Worm (Caenorhabditis elegans) whole organism, young adult: ENCODE measurements around the gene srj-25.
A peak's percentile ranks its signal among the peaks of the same experiment; 100 is the strongest.

Experiments used
- B0035.1 ChIP-seq: sonication (generic microtip); optimal IDR thresholded peaks from 2 replicates; lab custom pipeline; 2016; ENCODE audit warnings: missing genetic modification characterization, mild to moderate bottlenecking, missing compliant biosample characterization, missing genotype, missing genetic modification reagents
- B0261.1 ChIP-seq: sonication (generic microtip); optimal IDR thresholded peaks from 2 replicates; lab custom pipeline; 2016; ENCODE audit warnings: mild to moderate bottlenecking, missing genetic modification characterization, moderate library complexity, missing compliant biosample characterization
- F22D6.2 ChIP-seq: sonication (generic microtip); optimal IDR thresholded peaks from 2 replicates; lab custom pipeline; 2016; ENCODE audit warnings: mild to moderate bottlenecking, missing genetic modification characterization, missing compliant biosample characterization
- F23B12.7 ChIP-seq: sonication (generic microtip); optimal IDR thresholded peaks from 2 replicates; lab custom pipeline; 2017; ENCODE audit warnings: missing genetic modification characterization, mild to moderate bottlenecking, missing compliant biosample characterization, antibody characterized with exemption, moderate library complexity; ENCODE audit not compliant: insufficient read depth
- F37B4.10 ChIP-seq: fragments of 200-800 bp; sonication (Bioruptor generic); IDR thresholded peaks from 2 replicates; pipeline ENCODE4 v1.3.6; 2022; ENCODE audit warnings: missing genetic modification characterization, missing compliant biosample characterization
- F52B5.7 ChIP-seq: sonication (generic microtip); optimal IDR thresholded peaks from 2 replicates; lab custom pipeline; 2016; ENCODE audit warnings: mild to moderate bottlenecking, missing genetic modification characterization, missing compliant biosample characterization
- F57C9.4 ChIP-seq: sonication (generic microtip); optimal IDR thresholded peaks from 2 replicates; lab custom pipeline; 2017; ENCODE audit warnings: mild to moderate bottlenecking, missing genetic modification characterization, missing compliant biosample characterization
- K11D2.4 ChIP-seq: fragments of 200-800 bp; sonication (Bioruptor generic); IDR thresholded peaks from 2 replicates; pipeline ENCODE4 v1.3.6; 2022; ENCODE audit warnings: missing genetic modification reagents, missing genetic modification characterization, missing compliant biosample characterization
- T07F8.4 ChIP-seq: sonication (generic microtip); optimal IDR thresholded peaks from 2 replicates; lab custom pipeline; 2016; ENCODE audit warnings: mild to moderate bottlenecking, missing genetic modification characterization, moderate library complexity, missing compliant biosample characterization
- Y79H2A.3 ChIP-seq: fragments of 200-800 bp; sonication (Bioruptor generic); conservative IDR thresholded peaks from 2 replicates; pipeline ENCODE4 v1.3.6; 2022; ENCODE audit warnings: missing genetic modification reagents, missing genetic modification characterization, missing compliant biosample characterization
- atf-7 ChIP-seq: sonication (generic microtip); optimal IDR thresholded peaks from 2 replicates; lab custom pipeline; 2017; ENCODE audit warnings: mild to moderate bottlenecking, missing genetic modification characterization, missing compliant biosample characterization
- attf-3 ChIP-seq: fragments of 200-800 bp; sonication (Bioruptor generic); conservative IDR thresholded peaks from 2 replicates; pipeline ENCODE4 v1.3.6; 2022; ENCODE audit warnings: missing genetic modification reagents, missing genetic modification characterization, missing compliant biosample characterization
- bed-2 ChIP-seq: fragments of 200-800 bp; sonication (Bioruptor generic); IDR thresholded peaks from 2 replicates; pipeline ENCODE4 v1.3.6; 2022; ENCODE audit warnings: missing genetic modification reagents, missing genetic modification characterization, missing compliant biosample characterization
- ccch-3 ChIP-seq: fragments of 200-800 bp; sonication (Bioruptor generic); optimal IDR thresholded peaks from 2 replicates; lab custom pipeline; 2018; ENCODE audit warnings: mild to moderate bottlenecking, missing genetic modification characterization, missing compliant biosample characterization
- ceh-58 ChIP-seq: fragments of 200-800 bp; sonication (Bioruptor generic); IDR thresholded peaks from 2 replicates; pipeline ENCODE4 v1.3.6; 2022; ENCODE audit warnings: missing genetic modification characterization, missing compliant biosample characterization
- die-1 ChIP-seq: sonication (generic microtip); optimal IDR thresholded peaks from 2 replicates; lab custom pipeline; 2016; ENCODE audit warnings: missing genotype, mild to moderate bottlenecking, missing genetic modification characterization, missing compliant biosample characterization
- dpff-1 ChIP-seq: sonication (generic microtip); optimal IDR thresholded peaks from 2 replicates; lab custom pipeline; 2017; ENCODE audit warnings: mild to moderate bottlenecking, missing genetic modification characterization, missing compliant biosample characterization
- dpl-1 ChIP-seq: fragments of 150-350 bp; optimal IDR thresholded peaks from 2 replicates; lab custom pipeline; 2014; ENCODE audit warnings: missing biosample characterization, missing genetic modification reagents, missing genetic modification characterization
- efl-1 ChIP-seq: fragments of 150-350 bp; optimal IDR thresholded peaks from 2 replicates; lab custom pipeline; 2014; ENCODE audit warnings: missing biosample characterization, missing genetic modification reagents, missing genetic modification characterization
- egrh-3 ChIP-seq: fragments of 200-800 bp; sonication (Bioruptor generic); IDR thresholded peaks from 2 replicates; pipeline ENCODE4 v1.3.6; 2022; ENCODE audit warnings: missing genetic modification reagents, missing genetic modification characterization, missing compliant biosample characterization
- fkh-3 ChIP-seq: sonication (generic microtip); optimal IDR thresholded peaks from 2 replicates; lab custom pipeline; 2016; ENCODE audit warnings: mild to moderate bottlenecking, missing genetic modification characterization, missing compliant biosample characterization
- gei-17 ChIP-seq: fragments of 200-800 bp; sonication (Bioruptor generic); optimal IDR thresholded peaks from 2 replicates; lab custom pipeline; 2018; ENCODE audit warnings: mild to moderate bottlenecking, missing genetic modification characterization, missing compliant biosample characterization
- hmg-20 ChIP-seq: fragments of 200-800 bp; sonication (Bioruptor generic); IDR thresholded peaks from 2 replicates; pipeline ENCODE4 v1.3.6; 2022; ENCODE audit warnings: missing genetic modification reagents, missing genetic modification characterization, missing compliant biosample characterization
- hsf-1 ChIP-seq: fragments of 200-800 bp; sonication (Bioruptor generic); IDR thresholded peaks from 2 replicates; pipeline ENCODE4 v1.3.6; 2022; ENCODE audit warnings: missing genetic modification reagents, missing genetic modification characterization, missing compliant biosample characterization
- lag-1 ChIP-seq: fragments of 200-800 bp; sonication (Bioruptor generic); IDR thresholded peaks from 2 replicates; pipeline ENCODE4 v1.3.6; 2022; ENCODE audit warnings: missing genetic modification reagents, missing genetic modification characterization, missing compliant biosample characterization
- let-526 ChIP-seq: fragments of 200-800 bp; sonication (Bioruptor generic); IDR thresholded peaks from 2 replicates; pipeline ENCODE4 v1.3.6; 2022; ENCODE audit warnings: missing genetic modification reagents, missing genetic modification characterization, missing compliant biosample characterization
- lin-26 ChIP-seq: fragments of 200-800 bp; sonication (Bioruptor generic); IDR thresholded peaks from 2 replicates; pipeline ENCODE4 v1.3.6; 2022; ENCODE audit warnings: missing genetic modification reagents, missing genetic modification characterization, missing compliant biosample characterization
- lin-35 ChIP-seq, 3 experiments: fragments of 150-350 bp in 2 of 3; sonication (generic microtip) in 1 of 3; optimal IDR thresholded peaks; 2 replicates each; lab custom pipeline; 2014 to 2018; ENCODE audit warnings: missing biosample characterization in 3 of 3, missing genetic modification characterization in 3 of 3, missing genetic modification reagents in 3 of 3
- lir-1 ChIP-seq: fragments of 200-800 bp; sonication (Bioruptor generic); conservative IDR thresholded peaks from 2 replicates; pipeline ENCODE4 v1.3.6; 2022; ENCODE audit warnings: missing genetic modification reagents, missing genetic modification characterization, missing compliant biosample characterization
- madf-10 ChIP-seq: sonication (generic microtip); optimal IDR thresholded peaks from 2 replicates; lab custom pipeline; 2016; ENCODE audit warnings: mild to moderate bottlenecking, missing genetic modification characterization, missing compliant biosample characterization
- madf-8 ChIP-seq: fragments of 200-800 bp; sonication (Bioruptor generic); conservative IDR thresholded peaks from 2 replicates; pipeline ENCODE4 v1.3.6; 2022; ENCODE audit warnings: missing genetic modification reagents, missing genetic modification characterization, missing compliant biosample characterization
- mcd-1 ChIP-seq: fragments of 200-800 bp; sonication (Bioruptor generic); IDR thresholded peaks from 2 replicates; pipeline ENCODE4 v1.3.6; 2022; ENCODE audit warnings: missing genetic modification reagents, missing genetic modification characterization, missing compliant biosample characterization
- mel-28 ChIP-seq: sonication (generic microtip); optimal IDR thresholded peaks from 2 replicates; lab custom pipeline; 2016; ENCODE audit warnings: borderline replicate concordance, mild to moderate bottlenecking, missing genetic modification characterization, missing compliant biosample characterization
- mes-4 ChIP-seq: sonication (generic microtip); optimal IDR thresholded peaks from 2 replicates; lab custom pipeline; 2016; ENCODE audit warnings: missing genotype, missing genetic modification characterization, missing compliant biosample characterization
- nhr-179 ChIP-seq: sonication (generic microtip); optimal IDR thresholded peaks from 2 replicates; lab custom pipeline; 2016; ENCODE audit warnings: mild to moderate bottlenecking, missing genetic modification characterization, missing compliant biosample characterization
- nhr-90 ChIP-seq: sonication (generic microtip); optimal IDR thresholded peaks from 2 replicates; lab custom pipeline; 2016; ENCODE audit warnings: missing genotype, mild to moderate bottlenecking, missing genetic modification characterization, missing compliant biosample characterization
- rcor-1 ChIP-seq: fragments of 200-800 bp; sonication (Bioruptor generic); IDR thresholded peaks from 2 replicates; pipeline ENCODE4 v1.3.6; 2022; ENCODE audit warnings: missing genetic modification reagents, missing genetic modification characterization, missing compliant biosample characterization
- sdz-38 ChIP-seq: sonication (generic microtip); optimal IDR thresholded peaks from 2 replicates; lab custom pipeline; 2016; ENCODE audit warnings: missing genotype, missing genetic modification characterization, missing compliant biosample characterization
- sptf-2 ChIP-seq: fragments of 200-800 bp; sonication (Bioruptor generic); optimal IDR thresholded peaks from 2 replicates; lab custom pipeline; 2018; ENCODE audit warnings: mild to moderate bottlenecking, missing genetic modification characterization, missing compliant biosample characterization
- unc-62 ChIP-seq: fragments of 150-350 bp; optimal IDR thresholded peaks from 2 replicates; lab custom pipeline; 2014; ENCODE audit warnings: missing biosample characterization, missing genetic modification reagents, missing genetic modification characterization
- zfh-2 ChIP-seq: fragments of 200-800 bp; sonication (Bioruptor generic); conservative IDR thresholded peaks from 2 replicates; pipeline ENCODE4 v1.3.6; 2022; ENCODE audit warnings: missing genetic modification reagents, missing genetic modification characterization, missing compliant biosample characterization
- zim-3 ChIP-seq: sonication (generic microtip); optimal IDR thresholded peaks from 2 replicates; lab custom pipeline; 2017; ENCODE audit warnings: mild to moderate bottlenecking, missing genetic modification characterization, moderate library complexity, missing compliant biosample characterization
- ztf-18 ChIP-seq: sonication (generic microtip); optimal IDR thresholded peaks from 2 replicates; lab custom pipeline; 2016; ENCODE audit warnings: missing genotype, mild to moderate bottlenecking, missing genetic modification characterization, missing compliant biosample characterization
- ztf-25 ChIP-seq: fragments of 200-800 bp; sonication (Bioruptor generic); IDR thresholded peaks from 2 replicates; pipeline ENCODE4 v1.3.6; 2022; ENCODE audit warnings: missing genetic modification reagents, missing genetic modification characterization, missing compliant biosample characterization
- ztf-26 ChIP-seq: sonication (generic microtip); optimal IDR thresholded peaks from 2 replicates; lab custom pipeline; 2017; ENCODE audit warnings: missing genetic modification characterization, missing compliant biosample characterization
- ztf-28 ChIP-seq: fragments of 200-800 bp; sonication (Bioruptor generic); IDR thresholded peaks from 2 replicates; pipeline ENCODE4 v1.3.6; 2022; ENCODE audit warnings: missing genetic modification reagents, missing genetic modification characterization, missing compliant biosample characterization
- ztf-3 ChIP-seq: fragments of 200-800 bp; sonication (Bioruptor generic); optimal IDR thresholded peaks from 2 replicates; lab custom pipeline; 2018; ENCODE audit warnings: mild to moderate bottlenecking, missing genetic modification characterization, missing compliant biosample characterization

Gene srj-25

DNA sequence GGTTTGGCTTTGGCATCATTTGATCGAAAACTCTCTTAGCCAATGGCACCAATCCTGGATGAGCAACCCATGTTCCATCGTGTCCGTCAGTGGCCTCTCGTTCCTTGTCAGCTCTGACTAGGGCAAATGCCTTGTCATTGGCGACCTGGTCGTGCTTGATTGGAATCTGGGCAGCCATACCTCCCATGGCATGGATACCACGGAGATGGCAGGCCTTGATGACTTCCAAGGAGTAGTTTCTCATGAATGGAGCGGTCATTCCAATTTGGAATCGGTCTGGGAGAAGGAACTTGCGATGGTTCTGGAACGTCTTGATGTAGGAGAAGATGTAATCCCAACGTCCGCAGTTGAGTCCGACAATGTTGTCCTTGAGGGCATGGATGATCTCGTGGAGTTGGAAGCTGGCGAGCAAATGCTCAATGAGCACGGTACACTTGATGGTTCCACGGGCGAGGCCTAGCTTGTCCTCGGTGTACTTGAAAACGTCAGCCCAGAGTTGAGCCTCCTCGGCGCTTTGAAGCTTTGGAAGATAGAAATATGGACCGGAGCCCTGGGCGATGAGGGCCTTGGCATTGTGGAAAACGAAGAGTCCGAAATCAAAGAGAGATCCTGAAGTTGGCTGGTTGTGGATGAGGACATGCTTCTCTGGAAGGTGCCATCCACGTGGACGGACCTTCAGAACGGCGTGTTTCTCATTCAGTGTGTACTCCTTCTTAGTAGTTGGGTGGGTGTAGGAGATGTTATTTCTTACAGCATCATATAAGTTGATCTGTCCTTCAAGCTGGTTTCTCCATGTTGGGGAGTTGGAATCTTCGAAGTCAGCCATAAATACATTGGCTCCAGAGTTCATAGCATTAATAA, 10.9 kb downstream of the srj-25 start (continued):
- TF ChIP-seq let-526 (GFP tag; lab: Robert Waterston, UW) (no peak), fkh-3 (no peak), F57C9.4 (tag; lab: Kevin White, UChicago) (no peak), nhr-90 (tag; lab: Kevin White, UChicago) (no peak), lir-1 (GFP tag; lab: Robert Waterston, UW) (no peak), ztf-18 (no peak)

DNA sequence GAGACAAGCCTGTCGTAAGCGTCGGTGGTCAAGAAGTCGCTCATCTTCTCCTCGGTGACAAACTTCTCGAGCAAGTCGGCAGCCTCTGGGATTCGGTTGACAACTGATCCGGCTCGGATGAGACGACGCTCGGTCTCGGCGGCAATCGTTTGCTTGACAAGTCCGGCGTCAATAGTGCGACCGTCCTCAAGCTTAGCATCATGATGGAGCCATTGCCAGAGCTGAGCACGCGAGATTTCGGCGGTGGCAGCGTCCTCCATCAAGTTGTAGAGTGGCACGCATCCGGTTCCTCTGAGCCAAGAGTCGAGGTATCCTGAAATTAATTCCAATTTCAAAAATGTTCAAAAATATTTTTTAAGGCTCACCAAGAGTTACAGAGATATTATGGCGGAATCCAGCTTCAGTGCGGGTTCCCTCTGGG, 11.6 kb downstream of the srj-25 start:
- TF ChIP-seq lin-35 (GFP tag; optimal IDR thresholded peaks at IDR 0.05; lab: Kevin White, UChicago) (peak in 1 of 3 experiments; percentile 43), F52B5.7 (tag; lab: Kevin White, UChicago) (no peak), ztf-25 (GFP tag; lab: Robert Waterston, UW) (no peak), Y79H2A.3 (no peak), ceh-58 (GFP tag; lab: Robert Waterston, UW) (no peak), ztf-3 (GFP tag; lab: Kevin White, UChicago) (no peak), let-526 (GFP tag; lab: Robert Waterston, UW) (no peak), mel-28 (no peak), zfh-2 (peak; percentile 75), F23B12.7 (no peak), hmg-20 (GFP tag; lab: Robert Waterston, UW) (no peak), nhr-179 (tag; lab: Kevin White, UChicago) (no peak), ccch-3 (GFP tag; lab: Kevin White, UChicago) (peak; percentile 28), zim-3 (tag; lab: Kevin White, UChicago) (peak; percentile 54), egrh-3 (GFP tag; lab: Robert Waterston, UW) (peak; percentile 62; the same call in 1 of the 2 replicates), rcor-1 (GFP tag; lab: Robert Waterston, UW) (no peak), mcd-1 (no peak), unc-62 (no peak), F22D6.2 (no peak), efl-1 (no peak), atf-7 (tag; lab: Kevin White, UChicago) (no peak), B0261.1 (tag; lab: Kevin White, UChicago) (no peak), dpff-1 (tag; lab: Kevin White, UChicago) (no peak), dpl-1 (no peak), hsf-1 (no peak; the same call in 1 of the 2 replicates), nhr-90 (tag; lab: Kevin White, UChicago) (peak; percentile 18), T07F8.4 (tag; lab: Kevin White, UChicago) (no peak), attf-3 (no peak), gei-17 (GFP tag; lab: Kevin White, UChicago) (no peak), F37B4.10 (no peak), ztf-26 (tag; lab: Kevin White, UChicago) (no peak), lag-1 (GFP tag; lab: Robert Waterston, UW) (no peak), lin-26 (GFP tag; lab: Robert Waterston, UW) (peak; percentile 60), sdz-38 (no peak), madf-10 (tag; lab: Kevin White, UChicago) (no peak), lir-1 (GFP tag; lab: Robert Waterston, UW) (no peak), bed-2 (GFP tag; lab: Robert Waterston, UW) (no peak), ztf-28 (GFP tag; lab: Robert Waterston, UW) (peak; percentile 48; the same call in 1 of the 2 replicates), K11D2.4 (GFP tag; lab: Robert Waterston, UW) (no peak), mes-4 (tag; lab: Kevin White, UChicago) (no peak), die-1 (tag; lab: Kevin White, UChicago) (no peak), sptf-2 (GFP tag; lab: Kevin White, UChicago) (no peak), B0035.1 (tag; lab: Kevin White, UChicago) (no peak), madf-8 (GFP tag; lab: Robert Waterston, UW) (no peak)
